Worm (Caenorhabditis elegans) whole organism, L4 larva: Measurements from ENCODE around the gene R04F11.3.
A peak's percentile ranks its signal among the peaks of the same experiment; 100 is the strongest.

Experiments used
- D1046.2 ChIP-seq: fragments of 200-800 bp; sonication (Bioruptor generic); IDR thresholded peaks from 2 replicates; pipeline ENCODE4 v1.3.6; 2022; ENCODE audit warnings: missing genetic modification characterization, missing compliant biosample characterization
- F10B5.3 ChIP-seq: sonication (generic microtip); optimal IDR thresholded peaks from 2 replicates; lab custom pipeline; 2016; ENCODE audit warnings: mild to moderate bottlenecking, missing genetic modification characterization, missing compliant biosample characterization
- F37D6.2 ChIP-seq: sonication (generic microtip); optimal IDR thresholded peaks from 2 replicates; lab custom pipeline; 2016; ENCODE audit warnings: mild to moderate bottlenecking, missing genetic modification characterization, missing compliant biosample characterization
- T20F7.1 ChIP-seq: fragments of 200-800 bp; sonication (Bioruptor generic); optimal IDR thresholded peaks from 2 replicates; lab custom pipeline; 2018; ENCODE audit warnings: mild to moderate bottlenecking, missing genetic modification characterization, missing compliant biosample characterization
- T26A8.4 ChIP-seq: fragments of 200-800 bp; sonication (Bioruptor generic); IDR thresholded peaks from 2 replicates; pipeline ENCODE4 v1.3.6; 2022; ENCODE audit warnings: missing genetic modification characterization, missing compliant biosample characterization
- Y105C5A.15 ChIP-seq: fragments of 200-800 bp; sonication (Bioruptor generic); IDR thresholded peaks from 2 replicates; pipeline ENCODE4 v1.3.6; 2022; ENCODE audit warnings: missing genetic modification characterization, missing compliant biosample characterization
- Y48G9A.11 ChIP-seq: fragments of 200-800 bp; sonication (Bioruptor generic); IDR thresholded peaks from 2 replicates; pipeline ENCODE4 v1.3.6; 2022; ENCODE audit warnings: missing genetic modification reagents, missing genetic modification characterization, missing compliant biosample characterization
- ZK337.2 ChIP-seq: fragments of 200-800 bp; sonication (Bioruptor generic); IDR thresholded peaks from 2 replicates; pipeline ENCODE4 v1.3.6; 2022; ENCODE audit warnings: missing genetic modification reagents, missing genetic modification characterization, missing compliant biosample characterization
- ZK546.5 ChIP-seq, 2 experiments: sonication (generic microtip); optimal IDR thresholded peaks; 2 replicates each; lab custom pipeline; 2017; ENCODE audit warnings: missing biosample characterization in 2 of 2, missing genetic modification characterization in 2 of 2
- ama-1 ChIP-seq: fragments of 150-350 bp; optimal IDR thresholded peaks from 2 replicates; lab custom pipeline; 2014; ENCODE audit warnings: inconsistent platforms, mixed read lengths
- arid-1 ChIP-seq: fragments of 200-800 bp; sonication (Bioruptor generic); conservative IDR thresholded peaks from 2 replicates; pipeline ENCODE4 v1.3.6; 2022; ENCODE audit warnings: missing genetic modification reagents, missing genetic modification characterization, missing compliant biosample characterization
- attf-4 ChIP-seq: sonication (generic microtip); optimal IDR thresholded peaks from 3 replicates; lab custom pipeline; 2017; ENCODE audit warnings: missing biosample characterization, missing genetic modification characterization
- ceh-20 ChIP-seq: fragments of 200-800 bp; sonication (Bioruptor generic); IDR thresholded peaks from 2 replicates; pipeline ENCODE4 v1.3.6; 2022; ENCODE audit warnings: missing genetic modification reagents, missing genetic modification characterization, missing compliant biosample characterization
- ceh-32 ChIP-seq: sonication (generic microtip); optimal IDR thresholded peaks from 2 replicates; lab custom pipeline; 2016; ENCODE audit warnings: mild to moderate bottlenecking, missing genetic modification characterization, missing compliant biosample characterization; ENCODE audit not compliant: poor library complexity
- cey-2 ChIP-seq: sonication (generic microtip); optimal IDR thresholded peaks from 3 replicates; lab custom pipeline; 2017; ENCODE audit warnings: missing genetic modification characterization, mild to moderate bottlenecking, missing compliant biosample characterization, antibody characterized with exemption, borderline replicate concordance; ENCODE audit not compliant: insufficient read depth
- ctbp-1 ChIP-seq: fragments of 200-800 bp; sonication (Bioruptor generic); IDR thresholded peaks from 2 replicates; pipeline ENCODE4 v1.3.6; 2022; ENCODE audit warnings: missing genetic modification reagents, missing genetic modification characterization, missing compliant biosample characterization
- daf-16 ChIP-seq, 3 experiments: sonication (generic microtip); optimal IDR thresholded peaks; 2 replicates each; lab custom pipeline; 2016 to 2017; ENCODE audit warnings: missing genetic modification characterization in 3 of 3, missing genetic modification reagents in 3 of 3, mild to moderate bottlenecking in 2 of 3, missing compliant biosample characterization in 2 of 3, missing biosample characterization in 1 of 3, moderate library complexity in 1 of 3
- dpl-1 ChIP-seq: fragments of 150-350 bp; optimal IDR thresholded peaks from 2 replicates; lab custom pipeline; 2014; ENCODE audit warnings: missing biosample characterization, missing genetic modification reagents, missing genetic modification characterization
- duxl-1 ChIP-seq: sonication (generic microtip); optimal IDR thresholded peaks from 2 replicates; lab custom pipeline; 2016; ENCODE audit warnings: mild to moderate bottlenecking, missing genetic modification characterization, moderate library complexity, missing compliant biosample characterization; ENCODE audit not compliant: poor library complexity
- dve-1 ChIP-seq: sonication (generic microtip); optimal IDR thresholded peaks from 2 replicates; lab custom pipeline; 2017; ENCODE audit warnings: antibody characterized with exemption, mild to moderate bottlenecking, missing genetic modification characterization, missing compliant biosample characterization; ENCODE audit not compliant: insufficient read depth
- fkh-10 ChIP-seq: fragments of 150-350 bp; optimal IDR thresholded peaks from 2 replicates; lab custom pipeline; 2014; ENCODE audit warnings: missing biosample characterization, missing genetic modification reagents, missing genetic modification characterization
- hlh-11 ChIP-seq: fragments of 200-800 bp; sonication (Bioruptor generic); optimal IDR thresholded peaks from 2 replicates; lab custom pipeline; 2018; ENCODE audit warnings: mild to moderate bottlenecking, missing genetic modification characterization, missing compliant biosample characterization
- hmg-1.1 ChIP-seq: fragments of 200-800 bp; sonication (Bioruptor generic); IDR thresholded peaks from 2 replicates; pipeline ENCODE4 v1.3.6; 2022; ENCODE audit warnings: missing genetic modification reagents, missing genetic modification characterization, missing compliant biosample characterization
- jun-1 ChIP-seq: fragments of 150-350 bp; optimal IDR thresholded peaks from 2 replicates; lab custom pipeline; 2014; ENCODE audit warnings: missing biosample characterization, missing genetic modification reagents, missing genetic modification characterization
- lin-15B ChIP-seq: fragments of 150-350 bp; sonication (generic microtip); optimal IDR thresholded peaks from 3 replicates; lab custom pipeline; 2014; ENCODE audit warnings: missing biosample characterization, missing genetic modification characterization
- lin-38 ChIP-seq: fragments of 200-800 bp; sonication (Bioruptor generic); IDR thresholded peaks from 2 replicates; pipeline ENCODE4 v1.3.6; 2022; ENCODE audit warnings: missing genetic modification reagents, missing genetic modification characterization, missing compliant biosample characterization
- lsy-2 ChIP-seq, 2 experiments: fragments of 150-350 bp in 1 of 2; sonication (generic microtip) in 1 of 2; optimal IDR thresholded peaks; 2 replicates each; lab custom pipeline; 2014 to 2017; ENCODE audit warnings: missing biosample characterization in 2 of 2, missing genetic modification characterization in 2 of 2
- mes-2 ChIP-seq: sonication (generic microtip); optimal IDR thresholded peaks from 2 replicates; lab custom pipeline; 2016; ENCODE audit warnings: missing genotype, mild to moderate bottlenecking, missing genetic modification characterization, missing compliant biosample characterization; ENCODE audit not compliant: poor library complexity, severe bottlenecking
- nhr-11 ChIP-seq: fragments of 150-350 bp; optimal IDR thresholded peaks from 2 replicates; lab custom pipeline; 2014; ENCODE audit warnings: missing biosample characterization, missing genetic modification characterization
- nhr-28 ChIP-seq: fragments of 150-350 bp; optimal IDR thresholded peaks from 2 replicates; lab custom pipeline; 2014; ENCODE audit warnings: missing biosample characterization, missing genetic modification characterization
- nhr-41 ChIP-seq: fragments of 200-800 bp; sonication (Bioruptor generic); IDR thresholded peaks from 2 replicates; pipeline ENCODE4 v1.3.6; 2022; ENCODE audit warnings: missing genetic modification reagents, missing genetic modification characterization, missing compliant biosample characterization
- nhr-42 ChIP-seq: fragments of 200-800 bp; sonication (Bioruptor generic); IDR thresholded peaks from 2 replicates; pipeline ENCODE4 v1.3.6; 2022; ENCODE audit warnings: missing genetic modification characterization, missing compliant biosample characterization
- nhr-48 ChIP-seq: sonication (generic microtip); optimal IDR thresholded peaks from 2 replicates; lab custom pipeline; 2016; ENCODE audit warnings: mild to moderate bottlenecking, missing genetic modification characterization, missing compliant biosample characterization
- nhr-6 ChIP-seq: fragments of 150-350 bp; optimal IDR thresholded peaks from 2 replicates; lab custom pipeline; 2014; ENCODE audit warnings: missing biosample characterization, missing genetic modification characterization
- nhr-76 ChIP-seq: fragments of 150-350 bp; optimal IDR thresholded peaks from 2 replicates; lab custom pipeline; 2014; ENCODE audit warnings: missing biosample characterization, missing genetic modification characterization
- nhr-77 ChIP-seq: fragments of 150-350 bp; optimal IDR thresholded peaks from 2 replicates; lab custom pipeline; 2014; ENCODE audit warnings: missing biosample characterization, missing genetic modification characterization
- pha-4 ChIP-seq, 2 experiments: fragments of 150-350 bp in 1 of 2; fragments of 200-800 bp in 1 of 2; sonication (Bioruptor generic) in 1 of 2; IDR thresholded peaks in 1 of 2; optimal IDR thresholded peaks in 1 of 2; 2 replicates each; pipeline versions ENCODE4 v1.3.6 to Lab custom; 2014 to 2022; ENCODE audit warnings: missing genetic modification characterization in 2 of 2, missing genetic modification reagents in 2 of 2, missing biosample characterization in 1 of 2, missing compliant biosample characterization in 1 of 2
- pqm-1 ChIP-seq: sonication (generic microtip); optimal IDR thresholded peaks from 2 replicates; lab custom pipeline; 2017; ENCODE audit warnings: missing biosample characterization, missing genetic modification characterization
- sdz-12 ChIP-seq: fragments of 200-800 bp; sonication (Bioruptor generic); optimal IDR thresholded peaks from 2 replicates; lab custom pipeline; 2018; ENCODE audit warnings: mild to moderate bottlenecking, missing genetic modification characterization, missing compliant biosample characterization
- set-16 ChIP-seq: fragments of 200-800 bp; sonication (Bioruptor generic); IDR thresholded peaks from 2 replicates; pipeline ENCODE4 v1.3.6; 2022; ENCODE audit warnings: missing genetic modification reagents, missing genetic modification characterization, missing compliant biosample characterization
- skn-1 ChIP-seq: fragments of 150-350 bp; optimal IDR thresholded peaks from 2 replicates; lab custom pipeline; 2014; ENCODE audit warnings: missing biosample characterization, missing genetic modification characterization
- snpc-1.2 ChIP-seq: fragments of 200-800 bp; sonication (Bioruptor generic); IDR thresholded peaks from 2 replicates; pipeline ENCODE4 v1.3.6; 2022; ENCODE audit warnings: missing genetic modification reagents, missing genetic modification characterization, missing compliant biosample characterization
- snpc-4 ChIP-seq: fragments of 150-350 bp; optimal IDR thresholded peaks from 2 replicates; lab custom pipeline; 2014; ENCODE audit warnings: missing biosample characterization, missing genetic modification characterization
- spr-3 ChIP-seq: fragments of 200-800 bp; sonication (Bioruptor generic); optimal IDR thresholded peaks from 2 replicates; lab custom pipeline; 2018; ENCODE audit warnings: mild to moderate bottlenecking, missing genetic modification characterization, missing compliant biosample characterization
- tra-1 ChIP-seq: fragments of 200-800 bp; sonication (Bioruptor generic); IDR thresholded peaks from 2 replicates; pipeline ENCODE4 v1.3.6; 2022; ENCODE audit warnings: missing genetic modification reagents, missing genetic modification characterization, missing compliant biosample characterization
- unc-130 ChIP-seq: sonication (generic microtip); optimal IDR thresholded peaks from 2 replicates; lab custom pipeline; 2016; ENCODE audit warnings: missing genetic modification reagents, missing genetic modification characterization, missing compliant biosample characterization
- unc-39 ChIP-seq: sonication (generic microtip); optimal IDR thresholded peaks from 2 replicates; lab custom pipeline; 2017; ENCODE audit warnings: missing biosample characterization, missing genetic modification characterization
- zfp-2 ChIP-seq: sonication (generic microtip); optimal IDR thresholded peaks from 2 replicates; lab custom pipeline; 2016; ENCODE audit warnings: mild to moderate bottlenecking, missing genetic modification characterization, missing compliant biosample characterization
- ztf-11 ChIP-seq: fragments of 150-350 bp; optimal IDR thresholded peaks from 2 replicates; lab custom pipeline; 2014; ENCODE audit warnings: missing biosample characterization, missing genetic modification characterization
- ztf-7 ChIP-seq: fragments of 150-350 bp; optimal IDR thresholded peaks from 2 replicates; lab custom pipeline; 2014; ENCODE audit warnings: missing biosample characterization, missing genetic modification characterization

R04F11.3 gene

DNA sequence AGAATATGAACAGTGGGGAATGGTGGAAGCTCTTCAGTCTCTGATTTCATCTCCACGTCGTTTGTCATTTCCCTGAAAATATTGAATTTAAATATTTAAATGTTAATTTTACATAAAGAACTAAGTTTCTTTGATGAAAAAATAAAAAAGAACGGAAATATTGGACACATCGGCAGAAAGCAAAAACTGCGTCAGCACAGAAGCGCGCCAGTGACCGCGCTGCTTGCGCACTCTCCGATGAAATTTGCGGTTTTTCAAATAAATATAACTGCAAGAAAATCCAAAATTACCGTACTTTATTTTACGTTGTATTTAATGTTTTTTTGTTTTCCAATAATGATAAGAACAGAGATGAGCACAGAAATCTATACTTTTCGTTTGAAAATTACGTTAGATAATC, 25.4 kb downstream of the R04F11.3 start, which contains the start of the genes srpa-68 and srh-16 (continued):
- peak; percentile 87 for TF ChIP-seq ceh-20 (GFP tag; lab: Robert Waterston, UW)
- no peak for TF ChIP-seq ama-1 (lab: Kevin White, UChicago)
- peak; percentile 26 for TF ChIP-seq ceh-32 (tag; lab: Kevin White, UChicago)
- no peak for TF ChIP-seq nhr-41 (GFP tag; lab: Robert Waterston, UW)
- TF ChIP-seq nhr-76 = peak; percentile 14
- TF ChIP-seq nhr-77 (tag; lab: Kevin White, UChicago) = peak; percentile 37
- no peak for TF ChIP-seq ztf-11
- peak; percentile 61; the same call in 1 of the 2 replicates for TF ChIP-seq snpc-1.2 (GFP tag; lab: Robert Waterston, UW)
- no peak for TF ChIP-seq snpc-4 (tag; lab: Kevin White, UChicago)
- TF ChIP-seq nhr-6 (tag; lab: Kevin White, UChicago) = peak; percentile 97
- TF ChIP-seq set-16 (GFP tag; lab: Robert Waterston, UW) = no peak
- TF ChIP-seq zfp-2 (tag; lab: Kevin White, UChicago) = no peak
- TF ChIP-seq ctbp-1 = peak; percentile 67
- TF ChIP-seq ZK546.5 (tag; optimal IDR thresholded peaks at IDR 0.05; lab: Kevin White, UChicago) = no peak
- 0 out of 2 replicates have a peak, but pooled peaks have one; percentile 21 for TF ChIP-seq tra-1 (GFP tag; lab: Robert Waterston, UW)
- TF ChIP-seq attf-4 (tag; lab: Kevin White, UChicago) = no peak
- TF ChIP-seq dpl-1 = peak; percentile 99
- peak; percentile 74 for TF ChIP-seq ztf-7
- TF ChIP-seq cey-2 (tag; lab: Kevin White, UChicago) = no peak
- TF ChIP-seq Y105C5A.15 = no peak
- peak; percentile 80; the same call in 1 of the 2 replicates for TF ChIP-seq pha-4 (GFP tag; IDR thresholded peaks at IDR 0.05; lab: Robert Waterston, UW)
- TF ChIP-seq pha-4 (tag; optimal IDR thresholded peaks at IDR 0.05; lab: Kevin White, UChicago) = no peak
- peak; percentile 88 for TF ChIP-seq arid-1 (GFP tag; lab: Robert Waterston, UW)
- TF ChIP-seq nhr-42 (GFP tag; lab: Robert Waterston, UW) = 0 out of 2 replicates have a peak, but pooled peaks have one; percentile 44
- TF ChIP-seq T26A8.4 = peak; percentile 89
- no peak for TF ChIP-seq sdz-12 (GFP tag; lab: Kevin White, UChicago)
- peak; percentile 56 for TF ChIP-seq nhr-11 (tag; lab: Kevin White, UChicago)
- peak; percentile 86 for TF ChIP-seq hmg-1.1
- peak; percentile 57 for TF ChIP-seq jun-1
- TF ChIP-seq hlh-11 (tag; lab: Kevin White, UChicago) = peak; percentile 80
- TF ChIP-seq F37D6.2 (tag; lab: Kevin White, UChicago) = peak; percentile 71
- TF ChIP-seq D1046.2 (GFP tag; lab: Robert Waterston, UW) = 0 out of 2 replicates have a peak, but pooled peaks have one; percentile 67
- peak; percentile 87 for TF ChIP-seq duxl-1 (tag; lab: Kevin White, UChicago)
- TF ChIP-seq daf-16 (GFP tag; optimal IDR thresholded peaks at IDR 0.05; lab: Kevin White, UChicago) = peak; percentile 33 to 50
- TF ChIP-seq daf-16 (tag; optimal IDR thresholded peaks at IDR 0.05; lab: Kevin White, UChicago) = peak; percentile 60
- no peak for TF ChIP-seq unc-39 (tag; lab: Kevin White, UChicago)
- peak; percentile 77 for TF ChIP-seq nhr-48 (tag; lab: Kevin White, UChicago)
- no peak for TF ChIP-seq ZK337.2 (GFP tag; lab: Robert Waterston, UW)
- peak; percentile 46 for TF ChIP-seq fkh-10
- no peak for TF ChIP-seq skn-1 (tag; lab: Kevin White, UChicago)
- peak; percentile 72 for TF ChIP-seq nhr-28 (tag; lab: Kevin White, UChicago)
- TF ChIP-seq unc-130 = peak; percentile 59
- TF ChIP-seq F10B5.3 (tag; lab: Kevin White, UChicago) = peak; percentile 79
- peak; percentile 88 for TF ChIP-seq lin-38
- peak; percentile 37 for TF ChIP-seq lin-15B (tag; lab: Kevin White, UChicago)
- peak; percentile 17 for TF ChIP-seq spr-3 (GFP tag; lab: Kevin White, UChicago)
- peak; percentile 86 for TF ChIP-seq T20F7.1 (GFP tag; lab: Kevin White, UChicago)
- TF ChIP-seq Y48G9A.11 = peak; percentile 86
- peak; percentile 88 for TF ChIP-seq dve-1 (tag; lab: Kevin White, UChicago)
- TF ChIP-seq lsy-2 (tag; optimal IDR thresholded peaks at IDR 0.05; lab: Kevin White, UChicago) = peak; percentile 22 to 94
- peak; percentile 93 for TF ChIP-seq mes-2
- peak; percentile 28 for TF ChIP-seq pqm-1 (tag; lab: Kevin White, UChicago)
